Worm (Caenorhabditis elegans) whole organism, early embryonic: ENCODE results near the gene icl-1.

Experiments used
- B0310.2 ChIP-seq: sonication (generic microtip); optimal IDR thresholded peaks from 2 replicates; lab custom pipeline; 2016; ENCODE audit warnings: mild to moderate bottlenecking, missing genetic modification characterization, missing compliant biosample characterization
- F13C5.2 ChIP-seq: sonication (generic microtip); optimal IDR thresholded peaks from 2 replicates; lab custom pipeline; 2017; ENCODE audit warnings: mild to moderate bottlenecking, missing genetic modification characterization, inconsistent platforms, missing compliant biosample characterization
- aly-1 ChIP-seq: sonication (generic microtip); optimal IDR thresholded peaks from 2 replicates; lab custom pipeline; 2016; ENCODE audit warnings: missing genetic modification characterization, missing compliant biosample characterization
- ama-1 ChIP-seq: fragments of 150-350 bp; optimal IDR thresholded peaks from 2 replicates; lab custom pipeline; 2014
- ceh-13 ChIP-seq: fragments of 200-800 bp; sonication (Bioruptor generic); optimal IDR thresholded peaks from 2 replicates; lab custom pipeline; 2018; ENCODE audit warnings: mild to moderate bottlenecking, missing genetic modification characterization, missing compliant biosample characterization
- ceh-36 ChIP-seq: sonication (generic microtip); optimal IDR thresholded peaks from 2 replicates; lab custom pipeline; 2016; ENCODE audit warnings: missing genetic modification characterization, inconsistent platforms, missing compliant biosample characterization
- ets-7 ChIP-seq: sonication (generic microtip); optimal IDR thresholded peaks from 2 replicates; lab custom pipeline; 2016; ENCODE audit warnings: missing genotype, missing genetic modification characterization, missing compliant biosample characterization
- flt-1 ChIP-seq: fragments of 200-800 bp; sonication (Bioruptor generic); IDR thresholded peaks from 2 replicates; pipeline ENCODE4 v1.3.6; 2022; ENCODE audit warnings: missing genetic modification characterization, missing compliant biosample characterization
- hmbx-1 ChIP-seq: sonication (generic microtip); optimal IDR thresholded peaks from 2 replicates; lab custom pipeline; 2016; ENCODE audit warnings: mild to moderate bottlenecking, missing genetic modification characterization, missing compliant biosample characterization
- hmg-4 ChIP-seq: fragments of 200-800 bp; sonication (Bioruptor generic); optimal IDR thresholded peaks from 2 replicates; lab custom pipeline; 2018; ENCODE audit warnings: mild to moderate bottlenecking, missing genetic modification characterization, missing compliant biosample characterization
- hnd-1 ChIP-seq: sonication (generic microtip); optimal IDR thresholded peaks from 2 replicates; lab custom pipeline; 2016; ENCODE audit warnings: missing genetic modification characterization, missing compliant biosample characterization
- pes-1 ChIP-seq: fragments of 200-800 bp; sonication (Bioruptor generic); IDR thresholded peaks from 2 replicates; pipeline ENCODE4 v1.3.6; 2022; ENCODE audit warnings: missing genetic modification reagents, missing genetic modification characterization, missing compliant biosample characterization
- scrt-1 ChIP-seq: fragments of 200-800 bp; sonication (Bioruptor generic); IDR thresholded peaks from 2 replicates; pipeline ENCODE4 v1.3.6; 2022; ENCODE audit warnings: missing genetic modification characterization, missing compliant biosample characterization
- tbx-11 ChIP-seq: fragments of 200-800 bp; sonication (Bioruptor generic); IDR thresholded peaks from 2 replicates; pipeline ENCODE4 v1.3.6; 2022; ENCODE audit warnings: missing genetic modification characterization, missing compliant biosample characterization

DNA sequence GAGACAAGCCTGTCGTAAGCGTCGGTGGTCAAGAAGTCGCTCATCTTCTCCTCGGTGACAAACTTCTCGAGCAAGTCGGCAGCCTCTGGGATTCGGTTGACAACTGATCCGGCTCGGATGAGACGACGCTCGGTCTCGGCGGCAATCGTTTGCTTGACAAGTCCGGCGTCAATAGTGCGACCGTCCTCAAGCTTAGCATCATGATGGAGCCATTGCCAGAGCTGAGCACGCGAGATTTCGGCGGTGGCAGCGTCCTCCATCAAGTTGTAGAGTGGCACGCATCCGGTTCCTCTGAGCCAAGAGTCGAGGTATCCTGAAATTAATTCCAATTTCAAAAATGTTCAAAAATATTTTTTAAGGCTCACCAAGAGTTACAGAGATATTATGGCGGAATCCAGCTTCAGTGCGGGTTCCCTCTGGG, 3.3 kb downstream of the icl-1 start:
- TF ChIP-seq ama-1 (lab: Kevin White, UChicago) (no peak), aly-1 (no peak), hmg-4 (no peak), B0310.2 (no peak), flt-1 (GFP tag; lab: Robert Waterston, UW) (no peak), hmbx-1 (tag; lab: Kevin White, UChicago) (no peak), ceh-13 (GFP tag; lab: Kevin White, UChicago) (no peak), ets-7 (tag; lab: Kevin White, UChicago) (no peak), scrt-1 (GFP tag; lab: Robert Waterston, UW) (no peak), F13C5.2 (tag; lab: Kevin White, UChicago) (no peak), hnd-1 (tag; lab: Kevin White, UChicago) (no peak), tbx-11 (GFP tag; lab: Robert Waterston, UW) (no peak), ceh-36 (tag; lab: Kevin White, UChicago) (no peak), pes-1 (GFP tag; lab: Robert Waterston, UW) (no peak; the same call in 1 of the 2 replicates)
